Worm (Caenorhabditis elegans): ENCODE measurements around the gene pqn-82.

DNA sequence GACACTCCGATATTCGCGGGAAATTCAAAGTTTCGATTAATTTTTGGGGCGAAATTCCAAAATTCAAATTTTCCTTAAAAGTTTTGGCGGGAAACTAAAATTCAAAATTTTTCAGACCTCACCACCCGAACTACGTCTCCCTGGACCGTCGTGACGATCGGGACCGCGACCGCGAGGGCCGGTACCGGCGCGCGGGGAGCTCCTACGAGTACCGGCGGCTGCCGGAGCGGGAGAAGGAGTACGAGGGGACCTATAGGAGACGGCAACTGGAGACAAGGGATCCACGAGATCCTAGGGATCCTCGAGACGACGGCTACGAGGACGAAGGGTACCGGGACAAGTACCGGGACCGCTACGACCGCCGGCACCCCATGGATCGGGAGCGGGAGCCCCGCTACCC is 44.4 kb upstream of the pqn-82 start:
- TF ChIP-seq daf-19 (GFP tag; conservative IDR thresholded peaks at IDR 0.05) (no peak), ama-1 (optimal IDR thresholded peaks at IDR 0.05) (no peak), unc-62 (GFP tag; optimal IDR thresholded peaks at IDR 0.05 in 1 of 2) (no peak), unc-62 (tag; optimal IDR thresholded peaks at IDR 0.05) (no peak), ceh-20 (GFP tag; IDR thresholded peaks at IDR 0.05) (no peak), zag-1 (tag; optimal IDR thresholded peaks at IDR 0.05) (no peak), nhr-41 (GFP tag; IDR thresholded peaks at IDR 0.05) (no peak), vab-7 (GFP tag; IDR thresholded peaks at IDR 0.05) (no peak), mep-1 (tag; optimal IDR thresholded peaks at IDR 0.05) (no peak), set-16 (GFP tag; IDR thresholded peaks at IDR 0.05) (peak; percentile 93), ZK546.5 (tag; optimal IDR thresholded peaks at IDR 0.05) (no peak), nhr-11 (tag; optimal IDR thresholded peaks at IDR 0.05) (no peak), nhr-6 (tag; optimal IDR thresholded peaks at IDR 0.05) (no peak)
